Worm (Caenorhabditis elegans): ENCODE results near the gene D1086.5.

DNA sequence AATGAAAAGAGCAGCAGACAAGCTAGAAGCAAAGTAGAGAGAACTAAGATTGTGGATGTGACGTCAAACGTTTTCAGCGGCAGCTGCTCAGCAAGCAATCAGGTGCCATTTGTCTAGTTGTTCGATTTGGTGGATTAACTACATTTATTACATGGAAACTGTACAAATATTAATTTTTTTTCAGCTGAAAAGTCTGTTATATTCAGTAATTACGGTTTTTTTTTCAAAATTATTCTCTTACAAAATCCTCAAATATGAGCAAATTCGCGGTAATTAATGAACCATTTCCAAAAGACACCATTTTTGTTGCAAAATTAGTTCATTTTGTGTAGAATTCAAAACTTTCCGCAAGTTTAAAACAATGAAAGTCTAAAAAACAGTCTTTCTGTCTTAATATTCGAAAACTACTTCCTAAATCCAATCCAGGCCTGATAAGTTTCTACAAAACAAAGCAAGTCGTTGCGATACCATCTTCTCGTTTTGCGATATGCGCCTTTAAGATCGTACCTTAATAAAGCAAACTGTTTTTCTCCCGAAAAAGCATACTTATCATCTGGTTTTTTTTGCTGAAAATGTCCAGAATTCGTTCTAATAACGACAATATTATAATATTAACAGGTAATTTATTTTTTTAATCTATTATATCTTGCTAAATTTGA, at the start of gene D1086.5, which contains the start of gene him-5:
- TF ChIP-seq madf-8 (GFP tag; conservative IDR thresholded peaks at IDR 0.05): peak; percentile 88
- TF ChIP-seq ceh-27 (GFP tag; optimal IDR thresholded peaks at IDR 0.05): no peak
- no peak for TF ChIP-seq ama-1 (optimal IDR thresholded peaks at IDR 0.05)
- TF ChIP-seq ama-1 (GFP tag; optimal IDR thresholded peaks at IDR 0.05): no peak
- no peak for TF ChIP-seq ceh-91 (GFP tag; IDR thresholded peaks at IDR 0.05)
- no peak for TF ChIP-seq egl-44 (GFP tag; IDR thresholded peaks at IDR 0.05)
- no peak for TF ChIP-seq sea-2 (GFP tag; IDR thresholded peaks at IDR 0.05)
- TF ChIP-seq unc-130 (GFP tag; optimal IDR thresholded peaks at IDR 0.05): no peak
- TF ChIP-seq lir-1 (GFP tag; conservative IDR thresholded peaks at IDR 0.05): no peak
- no peak for TF ChIP-seq cebp-2 (GFP tag; IDR thresholded peaks at IDR 0.05)
- TF ChIP-seq nhr-80 (tag; optimal IDR thresholded peaks at IDR 0.05): no peak

Data from whole organism, young adult.